Worm (Caenorhabditis elegans): Measurements from ENCODE around the gene fbxc-30.

DNA sequence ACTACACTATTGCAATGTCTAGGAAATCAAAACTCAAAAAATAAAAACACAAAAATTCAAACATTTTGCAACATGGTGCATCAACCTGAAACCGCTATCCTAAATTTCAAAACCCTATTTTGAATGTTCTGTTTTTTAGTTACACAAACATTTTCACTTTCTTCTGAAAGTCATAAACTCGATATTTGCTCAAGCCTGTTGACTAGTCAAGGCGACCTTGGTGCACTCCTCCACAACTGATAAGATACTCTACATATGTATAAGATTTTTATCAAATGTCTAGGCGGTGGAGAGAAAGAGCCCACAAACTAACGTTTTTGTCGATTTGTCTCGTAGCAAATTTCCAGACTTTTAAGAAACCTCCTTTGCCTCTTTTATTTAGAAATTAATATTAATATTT, 29.4 kb upstream of the fbxc-30 start, which contains the start of gene T07D3.4:
- TF ChIP-seq dmd-4 (tag; optimal IDR thresholded peaks at IDR 0.05; ENCODE audit: borderline replicate concordance) (no peak), nhr-11 (tag; optimal IDR thresholded peaks at IDR 0.05) (no peak), hlh-13 (GFP tag; optimal IDR thresholded peaks at IDR 0.05) (no peak), unc-55 (GFP tag; optimal IDR thresholded peaks at IDR 0.05) (no peak), ama-1 (optimal IDR thresholded peaks at IDR 0.05) (no peak), lim-6 (tag; optimal IDR thresholded peaks at IDR 0.05) (no peak), tbx-2 (tag; optimal IDR thresholded peaks at IDR 0.05) (no peak), mec-3 (tag; optimal IDR thresholded peaks at IDR 0.05; ENCODE audit: borderline replicate concordance) (no peak), pat-9 (tag; optimal IDR thresholded peaks at IDR 0.05) (no peak), rnt-1 (tag; optimal IDR thresholded peaks at IDR 0.05) (no peak)

Measured in whole organism, late embryonic.